Fruit fly (Drosophila melanogaster): Measurements from ENCODE around the gene Cht7.

- TF ChIP-seq CG3726 (GFP tag; IDR thresholded peaks at IDR 0.05), result no peak
- no peak for TF ChIP-seq CG15479 (GFP tag; optimal IDR thresholded peaks at IDR 0.05)
- no peak for TF ChIP-seq fru (optimal IDR thresholded peaks at IDR 0.05)
- peak; percentile 41 for TF ChIP-seq CG15269 (tag; optimal IDR thresholded peaks at IDR 0.05)
- no peak for TF ChIP-seq Trl (optimal IDR thresholded peaks at IDR 0.05)
- TF ChIP-seq Trl (GFP tag; optimal IDR thresholded peaks at IDR 0.05), result peak; percentile 38
Measured at dm6 chr3L:3078398-3079155, 28.2 kb downstream of the Cht7 start.

Measured in whole organism, embryonic.